Fruit fly (Drosophila melanogaster) whole organism, wandering third instar larva: ENCODE data around the gene CG12617.

Experiments used
- Abd-B ChIP-seq: fragments of >200 bp; optimal IDR thresholded peaks from 2 replicates; lab custom pipeline; 2017; ENCODE audit warnings: missing biosample characterization, missing genetic modification characterization
- CG9705 ChIP-seq: fragments of 200-800 bp; sonication (Bioruptor generic); optimal IDR thresholded peaks from 2 replicates; lab custom pipeline; 2018; ENCODE audit warnings: missing biosample characterization, mild to moderate bottlenecking, missing genetic modification characterization
- CrebA ChIP-seq: fragments of 200-800 bp; sonication (Bioruptor generic); optimal IDR thresholded peaks from 2 replicates; lab custom pipeline; 2016; ENCODE audit warnings: missing biosample characterization, mild to moderate bottlenecking, missing genetic modification characterization, borderline replicate concordance
- Dfd ChIP-seq: fragments of >200 bp; optimal IDR thresholded peaks from 2 replicates; lab custom pipeline; 2017; ENCODE audit warnings: missing biosample characterization, missing genetic modification characterization
- Dif ChIP-seq: fragments of 200-275, 200-300 bp; sonication (Bioruptor generic); optimal IDR thresholded peaks from 2 replicates; lab custom pipeline; 2018; ENCODE audit warnings: missing biosample characterization, missing genetic modification characterization; ENCODE audit not compliant: partially characterized antibody
- GATAd ChIP-seq: sonication (Bioruptor generic); optimal IDR thresholded peaks from 2 replicates; lab custom pipeline; 2016; ENCODE audit warnings: missing biosample characterization, missing genetic modification characterization
- Hnf4 ChIP-seq: fragments of 200-800 bp; sonication (Bioruptor generic); optimal IDR thresholded peaks from 2 replicates; lab custom pipeline; 2016; ENCODE audit warnings: missing biosample characterization, mild to moderate bottlenecking, missing genetic modification characterization
- Hr83 ChIP-seq: fragments of 200-300 bp; sonication (Bioruptor generic); optimal IDR thresholded peaks from 2 replicates; lab custom pipeline; 2016; ENCODE audit warnings: missing biosample characterization, mild to moderate bottlenecking, missing genetic modification characterization, moderate library complexity; ENCODE audit not compliant: poor library complexity, severe bottlenecking
- Jra ChIP-seq: sonication (Bioruptor generic); optimal IDR thresholded peaks from 2 replicates; lab custom pipeline; 2016; ENCODE audit warnings: missing biosample characterization, missing genetic modification characterization
- Mio ChIP-seq: sonication (Bioruptor generic); optimal IDR thresholded peaks from 2 replicates; lab custom pipeline; 2016; ENCODE audit warnings: missing biosample characterization, missing genetic modification characterization
- Myc ChIP-seq: fragments of >200 bp; optimal IDR thresholded peaks from 2 replicates; lab custom pipeline; 2017
- OdsH ChIP-seq: fragments of 200-800 bp; sonication (Bioruptor generic); optimal IDR thresholded peaks from 2 replicates; lab custom pipeline; 2016; ENCODE audit warnings: missing biosample characterization, mild to moderate bottlenecking, missing genetic modification characterization
- Rel ChIP-seq, 2 experiments: fragments of 200-800 bp; sonication (Bioruptor generic) in 1 of 2; optimal IDR thresholded peaks; 2 replicates in 1 of 2; 3 replicates in 1 of 2; lab custom pipeline; 2016 to 2019; ENCODE audit warnings: mild to moderate bottlenecking in 2 of 2, missing biosample characterization in 2 of 2, missing genetic modification characterization in 2 of 2, moderate library complexity in 1 of 2
- Sp1 ChIP-seq: fragments of 200-800 bp; sonication (Bioruptor generic); optimal IDR thresholded peaks from 3 replicates; lab custom pipeline; 2019; ENCODE audit warnings: missing biosample characterization, mild to moderate bottlenecking, missing genetic modification characterization, moderate library complexity
- br ChIP-seq: fragments of 200-800 bp; sonication (Bioruptor generic); optimal IDR thresholded peaks from 2 replicates; lab custom pipeline; 2016; ENCODE audit warnings: missing biosample characterization, missing genetic modification characterization
- dmrt93B ChIP-seq: fragments of 200-800 bp; sonication (Bioruptor generic); optimal IDR thresholded peaks from 2 replicates; lab custom pipeline; 2018; ENCODE audit warnings: missing biosample characterization, mild to moderate bottlenecking, missing genetic modification characterization
- ey ChIP-seq: fragments of 200-800 bp; sonication (Bioruptor generic); optimal IDR thresholded peaks from 2 replicates; lab custom pipeline; 2016; ENCODE audit warnings: missing biosample characterization, missing genetic modification characterization
- foxo ChIP-seq, 2 experiments: fragments of 200-800 bp; sonication (Bioruptor generic); optimal IDR thresholded peaks; 2 replicates in 1 of 2; 3 replicates in 1 of 2; lab custom pipeline; 2016 to 2017; ENCODE audit warnings: missing biosample characterization in 2 of 2, missing genetic modification characterization in 2 of 2
- fru ChIP-seq: fragments of 200-800 bp; sonication (Bioruptor generic); optimal IDR thresholded peaks from 3 replicates; lab custom pipeline; 2016; ENCODE audit warnings: missing biosample characterization, mild to moderate bottlenecking, missing genetic modification characterization
- h ChIP-seq: fragments of 200-800 bp; sonication (Bioruptor generic); optimal IDR thresholded peaks from 3 replicates; lab custom pipeline; 2016; ENCODE audit warnings: missing biosample characterization, mild to moderate bottlenecking, missing genetic modification characterization
- lola ChIP-seq: fragments of >200 bp; optimal IDR thresholded peaks from 2 replicates; lab custom pipeline; 2017; ENCODE audit warnings: missing biosample characterization, missing genetic modification characterization
- pan ChIP-seq: fragments of >200 bp; optimal IDR thresholded peaks from 2 replicates; lab custom pipeline; 2017
- psq ChIP-seq: fragments of 200-800 bp; sonication (Bioruptor generic); optimal IDR thresholded peaks from 3 replicates; lab custom pipeline; 2017; ENCODE audit warnings: missing biosample characterization, mild to moderate bottlenecking, missing genetic modification characterization, moderate library complexity
- rgr ChIP-seq: fragments of 200-800 bp; sonication (Bioruptor generic); optimal IDR thresholded peaks from 3 replicates; lab custom pipeline; 2016; ENCODE audit warnings: missing biosample characterization, mild to moderate bottlenecking, missing genetic modification characterization
- sage ChIP-seq: fragments of 200-800 bp; sonication (Bioruptor generic); optimal IDR thresholded peaks from 2 replicates; lab custom pipeline; 2016; ENCODE audit warnings: missing biosample characterization, mild to moderate bottlenecking, missing genetic modification characterization
- sv ChIP-seq: fragments of 200-800 bp; sonication (Bioruptor generic); optimal IDR thresholded peaks from 3 replicates; lab custom pipeline; 2016; ENCODE audit warnings: missing biosample characterization, missing genetic modification characterization
- usp ChIP-seq: fragments of >200 bp; optimal IDR thresholded peaks from 2 replicates; lab custom pipeline; 2017; ENCODE audit warnings: missing biosample characterization, missing genetic modification characterization
- woc ChIP-seq: sonication (Bioruptor generic); optimal IDR thresholded peaks from 2 replicates; lab custom pipeline; 2016; ENCODE audit warnings: missing biosample characterization, mild to moderate bottlenecking, missing genetic modification characterization

The CG12617 gene

DNA sequence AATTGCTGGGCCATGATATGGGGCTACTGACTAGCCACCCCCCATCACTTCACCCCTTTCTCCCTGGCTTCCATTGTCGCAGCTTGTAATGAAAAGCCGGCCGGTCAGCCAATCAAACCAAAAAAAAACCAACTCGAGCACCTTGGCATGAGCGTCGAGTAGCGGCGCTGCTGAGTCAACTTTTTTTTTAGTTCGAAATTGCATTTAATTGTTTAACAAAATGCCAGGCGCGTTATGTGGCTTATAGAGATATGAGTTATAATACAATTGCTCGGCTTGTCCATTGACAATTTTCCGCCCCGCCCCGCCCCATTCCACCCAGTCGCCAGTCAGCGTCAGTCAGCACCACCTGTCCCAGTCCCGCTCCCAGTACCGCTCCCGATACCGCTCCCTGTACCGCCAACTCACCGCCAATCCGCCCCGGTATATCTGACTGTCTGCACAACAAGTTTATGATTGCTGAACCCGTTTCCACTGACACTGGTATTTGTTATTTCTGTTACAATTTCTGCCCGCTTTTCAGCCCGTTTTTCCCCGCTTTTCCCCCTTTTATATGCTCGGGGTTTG, 26.8 kb downstream of the CG12617 start:
- no peak for TF ChIP-seq pan (lab: Kevin White, UChicago)
- no peak for TF ChIP-seq Jra (GFP tag; lab: Kevin White, UChicago)
- TF ChIP-seq Myc = no peak
- TF ChIP-seq Hr83 (GFP tag; lab: Kevin White, UChicago) = no peak
- no peak for TF ChIP-seq Rel (GFP tag; optimal IDR thresholded peaks at IDR 0.05; lab: Kevin White, UChicago)
- no peak for TF ChIP-seq Rel (tag; optimal IDR thresholded peaks at IDR 0.05; lab: Kevin White, UChicago)
- no peak for TF ChIP-seq h (GFP tag; lab: Kevin White, UChicago)

DNA sequence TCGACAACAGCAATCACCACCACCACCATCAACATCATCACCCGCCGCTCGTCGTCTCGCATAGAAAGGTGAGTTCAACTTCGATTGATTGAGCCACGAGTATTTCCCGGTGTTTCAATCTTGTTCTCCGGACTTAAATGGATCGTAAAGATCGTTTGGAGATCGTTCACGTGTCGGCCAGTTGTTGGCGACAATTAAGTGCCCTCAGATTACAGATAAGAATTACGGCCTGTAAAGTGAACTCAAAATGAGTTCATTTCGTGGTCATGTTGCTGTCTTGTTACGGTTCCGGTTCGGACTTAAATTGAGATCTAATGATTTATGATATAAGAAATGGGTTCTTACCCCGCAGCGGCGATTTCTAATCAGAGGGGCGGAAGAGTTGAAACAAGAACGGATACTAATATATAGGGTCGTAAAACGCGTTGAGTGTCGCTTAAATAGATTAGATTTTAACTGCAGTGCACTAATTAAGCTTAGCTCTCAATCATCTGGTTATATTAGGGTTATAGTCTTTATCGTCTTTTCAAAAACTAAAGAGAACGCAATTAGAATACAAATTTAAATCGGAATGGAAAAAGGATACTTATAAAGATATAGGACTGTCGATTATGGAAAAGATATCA, 27.6 kb downstream of the CG12617 start:
- TF ChIP-seq rgr (GFP tag; lab: Kevin White, UChicago) = no peak
- no peak for TF ChIP-seq Abd-B (GFP tag; lab: Kevin White, UChicago)

DNA sequence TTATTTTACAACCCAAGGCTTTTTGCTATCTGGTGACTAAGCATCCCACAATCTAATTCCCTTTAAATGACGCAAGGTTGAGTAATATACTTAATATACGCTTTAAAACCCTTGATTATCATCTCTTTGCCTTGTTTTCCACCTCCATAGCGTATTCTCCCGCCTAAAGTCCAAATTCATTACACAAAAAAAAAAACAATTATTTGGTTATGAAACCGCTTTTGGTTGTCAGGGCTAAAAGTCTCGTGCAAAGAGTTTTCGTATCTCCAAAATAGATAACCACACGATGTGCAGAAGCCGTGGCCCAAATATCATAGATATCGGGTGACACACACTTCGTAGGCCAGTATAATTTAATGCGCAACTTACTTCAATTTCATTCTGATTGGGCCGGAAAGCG, 30.9 kb downstream of the CG12617 start:
- no peak for TF ChIP-seq lola (GFP tag; lab: Kevin White, UChicago)
- no peak for TF ChIP-seq woc (GFP tag; lab: Kevin White, UChicago)
- no peak for TF ChIP-seq usp (GFP tag; lab: Kevin White, UChicago)
- TF ChIP-seq br (GFP tag; lab: Kevin White, UChicago) = no peak
- no peak for TF ChIP-seq Sp1
- TF ChIP-seq Dfd (GFP tag; lab: Kevin White, UChicago) = no peak
- TF ChIP-seq Mio (GFP tag; lab: Kevin White, UChicago) = no peak
- no peak for TF ChIP-seq Myc
- TF ChIP-seq Hr83 (GFP tag; lab: Kevin White, UChicago) = no peak
- no peak for TF ChIP-seq CG9705
- no peak for TF ChIP-seq dmrt93B (GFP tag; lab: Kevin White, UChicago)
- no peak for TF ChIP-seq psq (GFP tag; lab: Kevin White, UChicago)
- no peak for TF ChIP-seq ey (GFP tag; lab: Kevin White, UChicago)
- no peak for TF ChIP-seq fru (GFP tag; lab: Kevin White, UChicago)

DNA sequence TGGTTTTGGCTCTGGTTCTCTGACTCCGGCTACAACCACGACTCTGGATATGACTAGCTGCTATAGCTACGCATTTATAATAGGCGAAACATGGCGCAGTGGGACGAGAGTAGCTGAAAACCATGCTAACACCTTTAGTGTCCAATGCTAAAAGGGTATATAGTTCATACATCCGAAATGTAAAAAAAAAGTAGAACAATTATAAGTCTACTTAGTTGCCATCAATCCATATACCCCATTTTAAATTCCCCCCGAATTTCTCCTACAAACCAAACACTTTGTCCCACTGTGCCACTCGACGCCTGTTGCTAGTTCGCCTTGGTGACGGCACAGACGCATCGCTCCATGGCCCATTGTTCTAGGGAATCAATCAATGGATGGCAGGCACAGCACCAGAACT, 31.8 kb downstream of the CG12617 start:
- TF ChIP-seq GATAd (no peak), h (GFP tag; lab: Kevin White, UChicago) (peak; percentile 26)
- TF ChIP-seq, all 38 proteins: peak for 1

DNA sequence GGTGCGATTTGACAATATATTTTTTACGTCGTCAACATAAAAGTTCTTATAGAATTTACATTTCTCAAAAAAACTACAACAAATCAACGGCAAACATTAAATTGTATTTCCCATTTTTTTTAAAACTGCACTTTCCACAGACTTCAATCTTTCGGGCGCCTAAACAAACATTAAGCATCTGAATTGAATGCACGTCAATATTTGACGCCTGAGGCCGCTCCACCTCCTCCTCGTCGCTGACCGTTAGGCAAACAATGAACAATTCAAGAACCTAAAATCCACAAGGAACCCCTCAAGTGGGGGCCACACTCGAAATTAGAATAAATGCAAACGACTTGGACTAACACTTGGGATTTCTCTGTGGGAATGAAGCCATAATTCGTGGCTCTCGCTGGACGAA, 32.9 kb downstream of the CG12617 start:
- TF ChIP-seq Sp1 (no peak), dmrt93B (GFP tag; lab: Kevin White, UChicago) (no peak), sv (GFP tag; lab: Kevin White, UChicago) (no peak), rgr (GFP tag; lab: Kevin White, UChicago) (no peak), sage (no peak), fru (GFP tag; lab: Kevin White, UChicago) (no peak), br (GFP tag; lab: Kevin White, UChicago) (no peak), foxo (GFP tag; optimal IDR thresholded peaks at IDR 0.05; lab: Kevin White, UChicago) (no peak), psq (GFP tag; lab: Kevin White, UChicago) (no peak), CrebA (GFP tag; lab: Kevin White, UChicago) (no peak)

DNA sequence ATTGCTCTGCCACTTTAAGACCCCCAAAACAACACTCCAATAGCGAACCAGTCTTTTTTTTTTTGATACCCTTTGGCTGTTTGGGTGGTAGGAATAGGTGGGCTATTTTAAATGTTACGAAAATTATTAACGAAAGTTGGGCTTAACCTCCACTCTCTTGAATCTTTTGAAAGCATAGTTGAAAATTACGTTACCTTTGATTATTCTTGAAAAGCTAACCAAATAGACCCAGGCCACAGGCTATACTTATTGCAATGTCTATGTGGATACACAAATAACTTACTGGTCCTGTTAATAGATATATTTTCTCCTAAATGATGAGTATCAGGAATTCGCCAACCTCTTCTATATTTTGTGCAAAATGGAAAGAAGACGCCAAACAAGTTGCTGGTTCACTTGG, 33.5 kb downstream of the CG12617 start:
- TF ChIP-seq OdsH (GFP tag; lab: Kevin White, UChicago) = no peak
- no peak for TF ChIP-seq Hnf4
- no peak for TF ChIP-seq h (GFP tag; lab: Kevin White, UChicago)

DNA sequence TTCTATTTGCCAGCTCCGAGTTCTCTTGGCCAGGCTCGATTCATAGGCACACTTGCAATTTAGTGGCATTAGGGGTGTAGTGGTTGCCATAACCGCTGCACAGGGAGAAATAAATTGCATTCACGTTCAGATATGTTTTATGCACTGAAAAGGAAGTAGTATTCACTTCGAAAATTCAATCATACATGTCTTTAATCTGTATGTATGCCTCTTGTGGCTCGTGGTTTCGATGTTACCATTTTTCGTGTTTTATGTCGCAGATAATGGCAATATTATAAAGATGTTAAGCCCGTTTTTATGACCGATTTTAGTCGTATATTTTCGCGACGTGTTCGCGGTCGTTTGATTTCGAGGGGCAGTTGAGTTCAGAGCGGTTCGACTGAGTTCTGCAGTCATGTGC, 34.1 kb downstream of the CG12617 start:
- TF ChIP-seq pan (lab: Kevin White, UChicago) (no peak), OdsH (GFP tag; lab: Kevin White, UChicago) (no peak), sv (GFP tag; lab: Kevin White, UChicago) (no peak), Rel (GFP tag; optimal IDR thresholded peaks at IDR 0.05; lab: Kevin White, UChicago) (no peak), Rel (tag; optimal IDR thresholded peaks at IDR 0.05; lab: Kevin White, UChicago) (no peak), woc (GFP tag; lab: Kevin White, UChicago) (no peak), lola (GFP tag; lab: Kevin White, UChicago) (no peak), CrebA (GFP tag; lab: Kevin White, UChicago) (no peak), psq (GFP tag; lab: Kevin White, UChicago) (no peak), foxo (GFP tag; optimal IDR thresholded peaks at IDR 0.05; lab: Kevin White, UChicago) (no peak), Dif (GFP tag; lab: Kevin White, UChicago) (no peak), Myc (no peak), br (GFP tag; lab: Kevin White, UChicago) (no peak)
